Fruit fly (Drosophila melanogaster): Measurements from ENCODE around the gene IFT57.

The IFT57 gene

dm6 chr2L:3532973-3533525, 2.5 kb downstream of the IFT57 start (continued):
- no peak; the same call in 1 of the 2 replicates for TF ChIP-seq MBD-R2 (GFP tag; IDR thresholded peaks at IDR 0.05)
- TF ChIP-seq dmrt11E (tag; optimal IDR thresholded peaks at IDR 0.05): peak; percentile 82
- TF ChIP-seq Dad (GFP tag; optimal IDR thresholded peaks at IDR 0.05): peak; percentile 15
- peak; percentile 60 for TF ChIP-seq nmo (GFP tag; optimal IDR thresholded peaks at IDR 0.05)
- peak; percentile 82 for TF ChIP-seq CG10959 (GFP tag; IDR thresholded peaks at IDR 0.05)
- TF ChIP-seq CG16863 (GFP tag; optimal IDR thresholded peaks at IDR 0.05): peak; percentile 25
- no peak for TF ChIP-seq nerfin-2 (GFP tag; IDR thresholded peaks at IDR 0.05; ENCODE audit: partially characterized antibody)
- TF ChIP-seq Side (GFP tag; optimal IDR thresholded peaks at IDR 0.05): peak; percentile 49
- TF ChIP-seq CG11695 (GFP tag; IDR thresholded peaks at IDR 0.05): no peak
- TF ChIP-seq E2f1 (GFP tag; IDR thresholded peaks at IDR 0.05): 0 out of 2 replicates have a peak, but pooled peaks have one; percentile 22
- peak; percentile 21 for TF ChIP-seq CG1792 (GFP tag; optimal IDR thresholded peaks at IDR 0.05)
- no peak for TF ChIP-seq B-H1 (GFP tag; IDR thresholded peaks at IDR 0.05)
- no peak for TF ChIP-seq lbe (GFP tag; optimal IDR thresholded peaks at IDR 0.05)
- TF ChIP-seq jumu (GFP tag; optimal IDR thresholded peaks at IDR 0.05): peak; percentile 59
- TF ChIP-seq CG7839 (tag; optimal IDR thresholded peaks at IDR 0.05): peak; percentile 44
- TF ChIP-seq CG15696 (tag; optimal IDR thresholded peaks at IDR 0.05): peak; percentile 88
- peak; percentile 85 for TF ChIP-seq CG30431 (GFP tag; optimal IDR thresholded peaks at IDR 0.05)
- peak; percentile 65 for TF ChIP-seq CG6689 (GFP tag; IDR thresholded peaks at IDR 0.05)
- peak; percentile 85 for TF ChIP-seq CG4404 (GFP tag; IDR thresholded peaks at IDR 0.05)
- no peak for TF ChIP-seq Fer1 (GFP tag; optimal IDR thresholded peaks at IDR 0.05)
- TF ChIP-seq lov (optimal IDR thresholded peaks at IDR 0.05): no peak
- TF ChIP-seq lov (GFP tag; IDR thresholded peaks at IDR 0.05): 0 out of 3 replicates have a peak, but pooled peaks have one; percentile 58
- TF ChIP-seq MESR4 (GFP tag; optimal IDR thresholded peaks at IDR 0.05): no peak
- TF ChIP-seq Bdp1 (GFP tag; optimal IDR thresholded peaks at IDR 0.05): no peak
- peak; percentile 55 for TF ChIP-seq pnt (GFP tag; optimal IDR thresholded peaks at IDR 0.05)
- no peak for TF ChIP-seq br (optimal IDR thresholded peaks at IDR 0.05)
- no peak for TF ChIP-seq trh (GFP tag; optimal IDR thresholded peaks at IDR 0.05)
- TF ChIP-seq CG6854 (GFP tag; optimal IDR thresholded peaks at IDR 0.05): no peak
- TF ChIP-seq usp (GFP tag; optimal IDR thresholded peaks at IDR 0.05): no peak
- no peak for TF ChIP-seq peb (GFP tag; IDR thresholded peaks at IDR 0.05)
- peak; percentile 21 for TF ChIP-seq CG2678 (tag; optimal IDR thresholded peaks at IDR 0.05)
- no peak for TF ChIP-seq Sry-δ (GFP tag; optimal IDR thresholded peaks at IDR 0.05)
- no peak for TF ChIP-seq CG6175 (GFP tag; IDR thresholded peaks at IDR 0.05)
- TF ChIP-seq CG1832 (GFP tag; optimal IDR thresholded peaks at IDR 0.05): no peak
- 0 out of 2 replicates have a peak, but pooled peaks have one; percentile 10 for TF ChIP-seq Awh (GFP tag; IDR thresholded peaks at IDR 0.05)
- TF ChIP-seq CG13894 (tag; optimal IDR thresholded peaks at IDR 0.05): no peak
- TF ChIP-seq tx (GFP tag; optimal IDR thresholded peaks at IDR 0.05): peak; percentile 25
- peak; percentile 51 for TF ChIP-seq Xbp1 (GFP tag; optimal IDR thresholded peaks at IDR 0.05)
- TF ChIP-seq hkb (optimal IDR thresholded peaks at IDR 0.05): no peak
- 0 out of 2 replicates have a peak, but pooled peaks have one; percentile 12 for TF ChIP-seq hkb (GFP tag; IDR thresholded peaks at IDR 0.05)
- no peak for TF ChIP-seq Bteb2 (GFP tag; optimal IDR thresholded peaks at IDR 0.05)
- no peak for TF ChIP-seq CG17612 (GFP tag; IDR thresholded peaks at IDR 0.05)
- no peak for TF ChIP-seq CG10431 (GFP tag; optimal IDR thresholded peaks at IDR 0.05)
- TF ChIP-seq pita (GFP tag; optimal IDR thresholded peaks at IDR 0.05): no peak
- peak; percentile 36 for TF ChIP-seq CG10267 (tag; optimal IDR thresholded peaks at IDR 0.05)
- TF ChIP-seq CG32772 (GFP tag; IDR thresholded peaks at IDR 0.05): peak; percentile 43; the same call in 1 of the 2 replicates
- peak; percentile 15 for TF ChIP-seq dmrt99B (tag; optimal IDR thresholded peaks at IDR 0.05)
- no peak for TF ChIP-seq Sry-β (GFP tag; optimal IDR thresholded peaks at IDR 0.05)
- no peak for TF ChIP-seq CG7745 (tag; optimal IDR thresholded peaks at IDR 0.05)
- no peak for TF ChIP-seq cad (GFP tag; optimal IDR thresholded peaks at IDR 0.05)
- TF ChIP-seq dpn (GFP tag; optimal IDR thresholded peaks at IDR 0.05): peak; percentile 51 to 53
- peak; percentile 11 for TF ChIP-seq Hr3 (GFP tag; optimal IDR thresholded peaks at IDR 0.05)
